Worm (Caenorhabditis elegans): ENCODE results near the gene gcp-2.2.

DNA sequence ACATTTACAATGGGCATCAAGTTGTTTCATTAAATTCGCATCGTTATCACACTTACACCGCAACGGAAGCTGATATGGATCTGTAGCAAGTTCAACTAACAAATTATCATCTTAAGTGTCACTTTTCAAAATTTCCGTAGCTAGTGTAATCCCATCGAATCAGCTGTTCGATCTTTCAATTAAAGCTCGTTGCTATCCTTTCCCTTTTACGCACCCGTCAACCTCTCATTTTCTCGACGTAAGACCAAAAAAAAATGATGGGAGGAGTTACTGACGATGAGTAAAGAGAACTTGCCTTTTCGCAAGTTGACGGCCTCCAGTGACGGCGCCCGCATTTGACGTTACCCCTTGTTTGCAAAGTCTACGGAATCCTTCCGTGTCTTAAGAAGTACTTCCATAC, 35.5 kb upstream of the gcp-2.2 start, which contains the start of gene F29G6.1:
- TF ChIP-seq cnd-1 (tag; optimal IDR thresholded peaks at IDR 0.05), result no peak
- TF ChIP-seq bed-3 (GFP tag; optimal IDR thresholded peaks at IDR 0.05), result no peak
- no peak for TF ChIP-seq lin-32 (GFP tag; optimal IDR thresholded peaks at IDR 0.05)
- TF ChIP-seq nhr-12 (tag; optimal IDR thresholded peaks at IDR 0.05), result no peak
- no peak for TF ChIP-seq tbx-8 (GFP tag; optimal IDR thresholded peaks at IDR 0.05)
- no peak for TF ChIP-seq unc-39 (tag; optimal IDR thresholded peaks at IDR 0.05)
- TF ChIP-seq snpc-4 (tag; optimal IDR thresholded peaks at IDR 0.05), result no peak
- TF ChIP-seq nhr-237 (tag; optimal IDR thresholded peaks at IDR 0.05), result no peak
- no peak for TF ChIP-seq ceh-43 (GFP tag; optimal IDR thresholded peaks at IDR 0.05)
- no peak for TF ChIP-seq elt-1 (tag; optimal IDR thresholded peaks at IDR 0.05; ENCODE audit: borderline replicate concordance, insufficient read depth)
- no peak for TF ChIP-seq sptf-1 (tag; optimal IDR thresholded peaks at IDR 0.05)
- TF ChIP-seq lsy-2 (tag; optimal IDR thresholded peaks at IDR 0.05), result no peak
- no peak for TF ChIP-seq mls-2 (tag; optimal IDR thresholded peaks at IDR 0.05)

Data from whole organism, mixed stage, embryonic.